Worm (Caenorhabditis elegans) whole organism, L3 larva: Measurements from ENCODE around the gene ZK994.6.

Experiments used
- R02D3.7 ChIP-seq: fragments of 150-350 bp; optimal IDR thresholded peaks from 2 replicates; lab custom pipeline; 2014; ENCODE audit warnings: missing biosample characterization, missing genetic modification characterization
- ama-1 ChIP-seq: fragments of 150-350 bp; optimal IDR thresholded peaks from 2 replicates; lab custom pipeline; 2018
- ceh-82 ChIP-seq: fragments of 150-350 bp; optimal IDR thresholded peaks from 2 replicates; lab custom pipeline; 2014; ENCODE audit warnings: missing biosample characterization, missing genetic modification characterization
- ceh-9 ChIP-seq: sonication (generic microtip); optimal IDR thresholded peaks from 2 replicates; lab custom pipeline; 2018; ENCODE audit warnings: missing biosample characterization, missing genetic modification characterization
- daf-12 ChIP-seq: fragments of 150-350 bp; optimal IDR thresholded peaks from 2 replicates; lab custom pipeline; 2014; ENCODE audit warnings: missing biosample characterization, missing genetic modification reagents, missing genetic modification characterization
- egl-5 ChIP-seq: fragments of 150-350 bp; optimal IDR thresholded peaks from 2 replicates; lab custom pipeline; 2017; ENCODE audit warnings: missing biosample characterization, missing genetic modification reagents, missing genetic modification characterization, inconsistent platforms
- elt-1 ChIP-seq: fragments of 150-350 bp; optimal IDR thresholded peaks from 2 replicates; lab custom pipeline; 2014; ENCODE audit warnings: missing biosample characterization, missing genetic modification characterization
- elt-2 ChIP-seq: sonication (generic microtip); optimal IDR thresholded peaks from 2 replicates; lab custom pipeline; 2016; ENCODE audit warnings: missing genetic modification reagents, mild to moderate bottlenecking, missing genetic modification characterization, missing compliant biosample characterization
- elt-3 ChIP-seq, 3 experiments: fragments of 150-350 bp in 1 of 3; sonication (generic microtip) in 2 of 3; optimal IDR thresholded peaks; 2 replicates in 2 of 3; 4 replicates in 1 of 3; lab custom pipeline; 2014 to 2017; ENCODE audit warnings: missing biosample characterization in 3 of 3, missing genetic modification characterization in 3 of 3
- eor-1 ChIP-seq, 2 experiments: fragments of 150-350 bp; optimal IDR thresholded peaks; 2 replicates each; lab custom pipeline; 2014 to 2018; ENCODE audit warnings: missing biosample characterization in 2 of 2, missing genetic modification characterization in 2 of 2
- fkh-2 ChIP-seq: fragments of 150-350 bp; optimal IDR thresholded peaks from 2 replicates; lab custom pipeline; 2014; ENCODE audit warnings: missing biosample characterization, missing genetic modification reagents, missing genetic modification characterization
- fos-1 ChIP-seq: fragments of 150-350 bp; optimal IDR thresholded peaks from 2 replicates; lab custom pipeline; 2014; ENCODE audit warnings: missing biosample characterization, missing genetic modification characterization
- hmg-11 ChIP-seq: sonication (generic microtip); optimal IDR thresholded peaks from 2 replicates; lab custom pipeline; 2016; ENCODE audit warnings: missing genetic modification characterization, missing compliant biosample characterization
- jun-1 ChIP-seq: fragments of 150-350 bp; optimal IDR thresholded peaks from 2 replicates; lab custom pipeline; 2014; ENCODE audit warnings: missing biosample characterization, missing genetic modification reagents, missing genetic modification characterization
- lin-15B ChIP-seq: fragments of 150-350 bp; optimal IDR thresholded peaks from 2 replicates; lab custom pipeline; 2014; ENCODE audit warnings: missing biosample characterization, missing genetic modification characterization
- lin-39 ChIP-seq: fragments of 150-350 bp; optimal IDR thresholded peaks from 2 replicates; lab custom pipeline; 2018; ENCODE audit warnings: missing biosample characterization, missing genetic modification reagents, missing genetic modification characterization
- lsy-12 ChIP-seq: sonication (generic microtip); optimal IDR thresholded peaks from 2 replicates; lab custom pipeline; 2016; ENCODE audit warnings: mild to moderate bottlenecking, missing genetic modification characterization, missing compliant biosample characterization
- nfya-1 ChIP-seq: sonication (generic microtip); optimal IDR thresholded peaks from 2 replicates; lab custom pipeline; 2017; ENCODE audit warnings: missing genetic modification characterization, mild to moderate bottlenecking, missing compliant biosample characterization, antibody characterized with exemption, moderate library complexity; ENCODE audit not compliant: insufficient read depth
- nhr-11 ChIP-seq: fragments of 150-350 bp; optimal IDR thresholded peaks from 2 replicates; lab custom pipeline; 2014; ENCODE audit warnings: missing biosample characterization, missing genetic modification characterization
- nhr-12 ChIP-seq: fragments of 150-350 bp; optimal IDR thresholded peaks from 2 replicates; lab custom pipeline; 2014; ENCODE audit warnings: missing biosample characterization, missing genetic modification characterization
- nhr-23 ChIP-seq: fragments of 150-350 bp; optimal IDR thresholded peaks from 2 replicates; lab custom pipeline; 2014; ENCODE audit warnings: missing biosample characterization, missing genetic modification reagents, missing genetic modification characterization
- nhr-237 ChIP-seq: fragments of 150-350 bp; optimal IDR thresholded peaks from 2 replicates; lab custom pipeline; 2014; ENCODE audit warnings: missing biosample characterization, missing genetic modification characterization
- nhr-25 ChIP-seq: sonication (generic microtip); optimal IDR thresholded peaks from 2 replicates; lab custom pipeline; 2017; ENCODE audit warnings: missing biosample characterization, missing genetic modification characterization
- nhr-43 ChIP-seq: sonication (generic microtip); optimal IDR thresholded peaks from 2 replicates; lab custom pipeline; 2016; ENCODE audit warnings: mild to moderate bottlenecking, missing genetic modification characterization, missing compliant biosample characterization; ENCODE audit not compliant: poor library complexity, severe bottlenecking
- nhr-77 ChIP-seq: fragments of 150-350 bp; optimal IDR thresholded peaks from 2 replicates; lab custom pipeline; 2014; ENCODE audit warnings: missing biosample characterization, missing genetic modification characterization
- pha-4 ChIP-seq: fragments of 150-350 bp; optimal IDR thresholded peaks from 2 replicates; lab custom pipeline; 2014; ENCODE audit warnings: missing biosample characterization, missing genetic modification reagents, missing genetic modification characterization
- pqm-1 ChIP-seq: fragments of 150-350 bp; optimal IDR thresholded peaks from 2 replicates; lab custom pipeline; 2017; ENCODE audit warnings: missing biosample characterization, missing genetic modification characterization, inconsistent platforms
- skn-1 ChIP-seq: fragments of 150-350 bp; optimal IDR thresholded peaks from 2 replicates; lab custom pipeline; 2014; ENCODE audit warnings: missing biosample characterization, missing genetic modification characterization
- snpc-4 ChIP-seq: fragments of 150-350 bp; optimal IDR thresholded peaks from 2 replicates; lab custom pipeline; 2014; ENCODE audit warnings: missing biosample characterization, missing genetic modification characterization
- ztf-11 ChIP-seq: fragments of 150-350 bp; optimal IDR thresholded peaks from 2 replicates; lab custom pipeline; 2014; ENCODE audit warnings: missing biosample characterization, missing genetic modification characterization
- ztf-4 ChIP-seq: fragments of 150-350 bp; optimal IDR thresholded peaks from 2 replicates; lab custom pipeline; 2014; ENCODE audit warnings: missing biosample characterization, missing genetic modification characterization

Gene ZK994.6

ce11 chrV:8507324-8507723 is at the start of gene ZK994.6:
Gene ZK994.6, minus strand, starts transcription at chrV:8507424.
- no peak for TF ChIP-seq lin-39
- no peak for TF ChIP-seq nhr-23 (tag; lab: Kevin White, UChicago)
- TF ChIP-seq nhr-25 (tag; lab: Kevin White, UChicago) = no peak
- no peak for TF ChIP-seq hmg-11 (tag; lab: Kevin White, UChicago)
- no peak for TF ChIP-seq lsy-12
- TF ChIP-seq skn-1 (tag; lab: Kevin White, UChicago) = no peak
- TF ChIP-seq elt-3 (tag; optimal IDR thresholded peaks at IDR 0.05; lab: Kevin White, UChicago) = no peak
- no peak for TF ChIP-seq ceh-82 (tag; lab: Kevin White, UChicago)
- no peak for TF ChIP-seq nhr-237 (tag; lab: Kevin White, UChicago)
- no peak for TF ChIP-seq R02D3.7 (tag; lab: Kevin White, UChicago)
- TF ChIP-seq nhr-11 (tag; lab: Kevin White, UChicago) = no peak
- no peak for TF ChIP-seq nhr-43 (tag; lab: Kevin White, UChicago)
- TF ChIP-seq ama-1 (lab: Kevin White, UChicago) = no peak
- TF ChIP-seq egl-5 = no peak
- TF ChIP-seq pha-4 (tag; lab: Kevin White, UChicago) = no peak
- no peak for TF ChIP-seq eor-1 (tag; optimal IDR thresholded peaks at IDR 0.05; lab: Kevin White, UChicago)
- TF ChIP-seq lin-15B (tag; lab: Kevin White, UChicago) = no peak
- TF ChIP-seq fos-1 (tag; lab: Kevin White, UChicago) = no peak
- TF ChIP-seq jun-1 (tag; lab: Kevin White, UChicago) = no peak

ce11 chrV:8555955-8556354 is 48.7 kb upstream of the ZK994.6 start:
- TF ChIP-seq ama-1 (lab: Kevin White, UChicago) (no peak), nhr-237 (tag; lab: Kevin White, UChicago) (no peak), pha-4 (tag; lab: Kevin White, UChicago) (no peak), nfya-1 (tag; lab: Kevin White, UChicago) (no peak), fos-1 (tag; lab: Kevin White, UChicago) (no peak), nhr-77 (tag; lab: Kevin White, UChicago) (no peak), fkh-2 (no peak), lin-15B (tag; lab: Kevin White, UChicago) (no peak), ztf-11 (tag; lab: Kevin White, UChicago) (no peak), elt-1 (no peak), ceh-9 (tag; lab: Kevin White, UChicago) (no peak)

ce11 chrV:8552460-8552859 is 45.2 kb upstream of the ZK994.6 start, which contains the start of gene acr-15:
Gene acr-15, plus strand, starts transcription at chrV:8552695.
- TF ChIP-seq nhr-12 (tag; lab: Kevin White, UChicago) = no peak
- peak; percentile 97 for TF ChIP-seq egl-5
- TF ChIP-seq, all 47 proteins: peak for 1

- TF ChIP-seq snpc-4 (tag; lab: Kevin White, UChicago) = no peak
- no peak for TF ChIP-seq ztf-4 (tag; lab: Kevin White, UChicago)
- TF ChIP-seq nfya-1 (tag; lab: Kevin White, UChicago) = no peak
- no peak for TF ChIP-seq egl-5
- no peak for TF ChIP-seq lsy-12
Observed at ce11 chrV:8548989-8549388, 41.8 kb upstream of the ZK994.6 start, which contains the start of gene stdh-4. Gene stdh-4, plus strand, starts transcription at chrV:8549289.

ce11 chrV:8545531-8546224 is 38.5 kb upstream of the ZK994.6 start, which contains the start of the genes slc-17.8 and asns-1:
Gene slc-17.8, minus strand, starts transcription at chrV:8545581.
Gene asns-1, plus strand, starts transcription at chrV:8546174.
- no peak for TF ChIP-seq nhr-25 (tag; lab: Kevin White, UChicago)
- no peak for TF ChIP-seq nhr-11 (tag; lab: Kevin White, UChicago)
- TF ChIP-seq nhr-77 (tag; lab: Kevin White, UChicago) = no peak
- TF ChIP-seq daf-12 (tag; lab: Kevin White, UChicago) = no peak
- no peak for TF ChIP-seq nfya-1 (tag; lab: Kevin White, UChicago)
- no peak for TF ChIP-seq pqm-1 (tag; lab: Kevin White, UChicago)
- no peak for TF ChIP-seq elt-2 (tag; lab: Kevin White, UChicago)
- TF ChIP-seq, all 47 proteins: peak for 0
